Fruit fly (Drosophila melanogaster) whole organism, embryonic: ENCODE results near the gene CAH6.

ENCODE experiments used
- Atf-2 ChIP-seq: fragments of 200-800 bp; sonication (Bioruptor generic); optimal IDR thresholded peaks from 2 replicates; lab custom pipeline; 2016; ENCODE audit warnings: missing biosample characterization, missing genetic modification characterization
- Atf3 ChIP-seq: fragments of 200-800 bp; sonication (Bioruptor generic); optimal IDR thresholded peaks from 3 replicates; lab custom pipeline; 2016; ENCODE audit warnings: missing biosample characterization, missing genetic modification characterization
- CG10959 ChIP-seq: fragments of 200-800 bp; sonication (Bioruptor generic); IDR thresholded peaks from 2 replicates; pipeline ENCODE4 v1.3.6; 2022; ENCODE audit warnings: missing biosample characterization, missing genetic modification characterization
- CG11398 ChIP-seq: fragments of 200-800 bp; sonication (Bioruptor generic); optimal IDR thresholded peaks from 2 replicates; lab custom pipeline; 2016; ENCODE audit warnings: missing biosample characterization, missing genetic modification characterization
- CG11696 ChIP-seq: fragments of 200-800 bp; sonication (Bioruptor generic); IDR thresholded peaks from 2 replicates; pipeline ENCODE4 v1.3.6; 2022; ENCODE audit warnings: missing biosample characterization, missing genetic modification characterization
- CG12659 ChIP-seq: fragments of 200-800 bp; sonication (Bioruptor generic); optimal IDR thresholded peaks from 3 replicates; lab custom pipeline; 2017; ENCODE audit warnings: mild to moderate bottlenecking, missing biosample characterization, missing genetic modification reagents, missing genetic modification characterization
- CG14965 ChIP-seq: fragments of 200-800 bp; sonication (Bioruptor generic); optimal IDR thresholded peaks from 2 replicates; lab custom pipeline; 2016; ENCODE audit warnings: missing biosample characterization, missing genetic modification characterization, borderline replicate concordance
- CG17186 ChIP-seq: fragments of 200-800 bp; sonication (Bioruptor generic); optimal IDR thresholded peaks from 3 replicates; lab custom pipeline; 2017; ENCODE audit warnings: missing biosample characterization, missing genetic modification reagents, missing genetic modification characterization
- CG30020 ChIP-seq: fragments of 200-800 bp; optimal IDR thresholded peaks from 2 replicates; lab custom pipeline; 2019; ENCODE audit warnings: missing biosample characterization, mild to moderate bottlenecking, missing genetic modification characterization, moderate library complexity
- CG3163 ChIP-seq: fragments of 200-800 bp; sonication (Bioruptor generic); optimal IDR thresholded peaks from 3 replicates; lab custom pipeline; 2016; ENCODE audit warnings: missing biosample characterization, missing genetic modification characterization
- CG34422 ChIP-seq: fragments of 200-800 bp; sonication (Bioruptor generic); IDR thresholded peaks from 3 replicates; pipeline ENCODE4 v1.3.6; 2022; ENCODE audit warnings: missing biosample characterization, missing genetic modification characterization
- CG4282 ChIP-seq: fragments of 200-800 bp; sonication (Bioruptor generic); optimal IDR thresholded peaks from 2 replicates; lab custom pipeline; 2016; ENCODE audit warnings: missing biosample characterization, missing genetic modification characterization
- CG6272 ChIP-seq: fragments of 200-800 bp; sonication (Bioruptor generic); IDR thresholded peaks from 2 replicates; pipeline ENCODE4 v1.3.6; 2022; ENCODE audit warnings: missing biosample characterization, missing genetic modification characterization
- CG6854 ChIP-seq: fragments of 200-800 bp; sonication (Bioruptor generic); optimal IDR thresholded peaks from 3 replicates; lab custom pipeline; 2017; ENCODE audit warnings: missing biosample characterization, mild to moderate bottlenecking, missing genetic modification characterization
- CG7745 ChIP-seq: fragments of 200-800 bp; sonication (Bioruptor generic); optimal IDR thresholded peaks from 2 replicates; lab custom pipeline; 2018; ENCODE audit warnings: missing biosample characterization, mild to moderate bottlenecking, missing genetic modification characterization, moderate library complexity
- CG7786 ChIP-seq: fragments of 200-800 bp; sonication (Bioruptor generic); optimal IDR thresholded peaks from 2 replicates; lab custom pipeline; 2016; ENCODE audit warnings: missing biosample characterization, missing genetic modification characterization
- CG8765 ChIP-seq: fragments of 200-800 bp; sonication (Bioruptor generic); IDR thresholded peaks from 2 replicates; pipeline ENCODE4 v1.3.6; 2022; ENCODE audit warnings: missing biosample characterization, missing genetic modification characterization
- CG8944 ChIP-seq: fragments of 200-800 bp; sonication (Bioruptor generic); optimal IDR thresholded peaks from 3 replicates; lab custom pipeline; 2016; ENCODE audit warnings: missing biosample characterization, missing genetic modification characterization
- Doc2 ChIP-seq: fragments of 200-800 bp; sonication (Bioruptor generic); IDR thresholded peaks from 2 replicates; pipeline ENCODE4 v1.3.6; 2022; ENCODE audit warnings: missing biosample characterization, missing genetic modification characterization
- Dp ChIP-seq: fragments of 200-800 bp; sonication (Bioruptor generic); optimal IDR thresholded peaks from 2 replicates; lab custom pipeline; 2018; ENCODE audit warnings: missing biosample characterization, mild to moderate bottlenecking, missing genetic modification characterization, moderate library complexity
- ERR ChIP-seq: fragments of 200-800 bp; sonication (Bioruptor generic); optimal IDR thresholded peaks from 2 replicates; lab custom pipeline; 2016; ENCODE audit warnings: missing biosample characterization, missing genetic modification characterization
- Ets65A ChIP-seq: fragments of 200-800 bp; sonication (Bioruptor generic); peaks from one replicate; lab custom pipeline; 2016; ENCODE audit warnings: missing biosample characterization, missing genetic modification characterization
- MBD-R2 ChIP-seq: fragments of 200-800 bp; sonication (Bioruptor generic); IDR thresholded peaks from 2 replicates; pipeline ENCODE4 v1.3.6; 2022; ENCODE audit warnings: missing biosample characterization, missing genetic modification characterization
- MESR4 ChIP-seq: fragments of 200-800 bp; sonication (Bioruptor generic); optimal IDR thresholded peaks from 2 replicates; lab custom pipeline; 2018; ENCODE audit warnings: missing biosample characterization, mild to moderate bottlenecking, missing genetic modification characterization, moderate library complexity
- NC2β ChIP-seq: fragments of 200-800 bp; sonication (Bioruptor generic); optimal IDR thresholded peaks from 2 replicates; lab custom pipeline; 2016; ENCODE audit warnings: missing biosample characterization, missing genetic modification characterization
- NfI ChIP-seq: fragments of 200-800 bp; sonication (Bioruptor generic); optimal IDR thresholded peaks from 3 replicates; lab custom pipeline; 2018; ENCODE audit warnings: missing biosample characterization, mild to moderate bottlenecking, missing genetic modification characterization, moderate library complexity
- Optix ChIP-seq: fragments of 200-800 bp; sonication (Bioruptor generic); IDR thresholded peaks from 3 replicates; pipeline ENCODE4 v1.3.6; 2022; ENCODE audit warnings: missing biosample characterization, missing genetic modification characterization
- Rx ChIP-seq: fragments of 200-800 bp; sonication (Bioruptor generic); IDR thresholded peaks from 2 replicates; pipeline ENCODE4 v1.3.6; 2022; ENCODE audit warnings: missing biosample characterization, missing genetic modification characterization
- Sin3A ChIP-seq: fragments of >200 bp; optimal IDR thresholded peaks from 2 replicates; lab custom pipeline; 2018
- Sox102F ChIP-seq: fragments of 200-800 bp; sonication (Bioruptor generic); optimal IDR thresholded peaks from 2 replicates; lab custom pipeline; 2018; ENCODE audit warnings: missing biosample characterization, mild to moderate bottlenecking, missing genetic modification characterization, moderate library complexity
- Sry-δ ChIP-seq: fragments of 200-800 bp; sonication (Bioruptor generic); optimal IDR thresholded peaks from 2 replicates; lab custom pipeline; 2016; ENCODE audit warnings: missing biosample characterization, missing genetic modification characterization
- Vsx1 ChIP-seq: fragments of 200-800 bp; sonication (Bioruptor generic); optimal IDR thresholded peaks from 2 replicates; lab custom pipeline; 2017; ENCODE audit warnings: missing biosample characterization, mild to moderate bottlenecking, missing genetic modification characterization, missing genetic modification reagents
- bbx ChIP-seq: fragments of 200-800 bp; sonication (Bioruptor generic); IDR thresholded peaks from 2 replicates; pipeline ENCODE4 v1.3.6; 2022; ENCODE audit warnings: missing biosample characterization, missing genetic modification characterization; ENCODE audit not compliant: partially characterized antibody
- bsh ChIP-seq, 2 experiments: fragments of 200-800 bp; sonication (Bioruptor generic); optimal IDR thresholded peaks; 2 replicates each; lab custom pipeline; 2017 to 2018; ENCODE audit warnings: mild to moderate bottlenecking in 2 of 2, missing biosample characterization in 2 of 2, missing genetic modification characterization in 2 of 2, moderate library complexity in 1 of 2
- btn ChIP-seq: fragments of 200-800 bp; sonication (Bioruptor generic); optimal IDR thresholded peaks from 2 replicates; lab custom pipeline; 2016; ENCODE audit warnings: missing biosample characterization, missing genetic modification characterization
- chm ChIP-seq: fragments of 200-800 bp; sonication (Bioruptor generic); IDR thresholded peaks from 2 replicates; pipeline ENCODE4 v1.3.6; 2022; ENCODE audit warnings: missing biosample characterization, missing genetic modification characterization
- ci ChIP-seq: fragments of 200-800 bp; sonication (Bioruptor generic); IDR thresholded peaks from 3 replicates; pipeline ENCODE4 v1.3.6; 2022; ENCODE audit warnings: missing biosample characterization, missing genetic modification characterization
- dan ChIP-seq: fragments of 200-800 bp; sonication (Bioruptor generic); IDR thresholded peaks from 2 replicates; pipeline ENCODE4 v1.3.6; 2022; ENCODE audit warnings: missing biosample characterization, missing genetic modification characterization
- dimm ChIP-seq: fragments of 200-800 bp; sonication (Bioruptor generic); IDR thresholded peaks from 2 replicates; pipeline ENCODE4 v1.3.6; 2022; ENCODE audit warnings: missing biosample characterization, missing genetic modification characterization
- dmrt11E ChIP-seq: fragments of 200-800 bp; sonication (Bioruptor generic); optimal IDR thresholded peaks from 3 replicates; lab custom pipeline; 2018; ENCODE audit warnings: missing biosample characterization, mild to moderate bottlenecking, missing genetic modification characterization, moderate library complexity
- hbn ChIP-seq: fragments of 200-800 bp; sonication (Bioruptor generic); IDR thresholded peaks from 2 replicates; pipeline ENCODE4 v1.3.6; 2022; ENCODE audit warnings: missing biosample characterization, missing genetic modification characterization; ENCODE audit not compliant: partially characterized antibody
- inv ChIP-seq: fragments of 200-800 bp; sonication (Bioruptor generic); IDR thresholded peaks from 2 replicates; pipeline ENCODE4 v1.3.6; 2022; ENCODE audit warnings: missing biosample characterization, missing genetic modification characterization; ENCODE audit not compliant: partially characterized antibody
- lbe ChIP-seq: fragments of 200-800 bp; sonication (Bioruptor generic); optimal IDR thresholded peaks from 2 replicates; lab custom pipeline; 2016; ENCODE audit warnings: missing biosample characterization, mild to moderate bottlenecking, missing genetic modification characterization
- psq ChIP-seq: fragments of 200-800 bp; sonication (Bioruptor generic); optimal IDR thresholded peaks from 2 replicates; lab custom pipeline; 2017; ENCODE audit warnings: missing biosample characterization, missing genetic modification characterization
- schlank ChIP-seq: fragments of 200-800 bp; sonication (Bioruptor generic); optimal IDR thresholded peaks from 2 replicates; lab custom pipeline; 2018; ENCODE audit warnings: missing biosample characterization, mild to moderate bottlenecking, missing genetic modification characterization
- sd ChIP-seq: fragments of 200-800 bp; sonication (Bioruptor generic); optimal IDR thresholded peaks from 3 replicates; lab custom pipeline; 2018; ENCODE audit warnings: missing biosample characterization, mild to moderate bottlenecking, missing genetic modification characterization, moderate library complexity
- so ChIP-seq: fragments of 200-800 bp; sonication (Bioruptor generic); IDR thresholded peaks from 3 replicates; pipeline ENCODE4 v1.3.6; 2022; ENCODE audit warnings: missing biosample characterization, missing genetic modification characterization
- stwl ChIP-seq: fragments of 200-800 bp; sonication (Bioruptor generic); optimal IDR thresholded peaks from 3 replicates; lab custom pipeline; 2018; ENCODE audit warnings: missing biosample characterization, mild to moderate bottlenecking, missing genetic modification characterization, moderate library complexity
- tgo ChIP-seq: fragments of 200-800 bp; sonication (Bioruptor generic); IDR thresholded peaks from 3 replicates; pipeline ENCODE4 v1.3.6; 2022; ENCODE audit warnings: missing biosample characterization, missing genetic modification characterization
- tup ChIP-seq: fragments of 200-800 bp; sonication (Bioruptor generic); optimal IDR thresholded peaks from 2 replicates; lab custom pipeline; 2016; ENCODE audit warnings: missing biosample characterization, mild to moderate bottlenecking, missing genetic modification characterization, moderate library complexity

CAH6 gene

DNA sequence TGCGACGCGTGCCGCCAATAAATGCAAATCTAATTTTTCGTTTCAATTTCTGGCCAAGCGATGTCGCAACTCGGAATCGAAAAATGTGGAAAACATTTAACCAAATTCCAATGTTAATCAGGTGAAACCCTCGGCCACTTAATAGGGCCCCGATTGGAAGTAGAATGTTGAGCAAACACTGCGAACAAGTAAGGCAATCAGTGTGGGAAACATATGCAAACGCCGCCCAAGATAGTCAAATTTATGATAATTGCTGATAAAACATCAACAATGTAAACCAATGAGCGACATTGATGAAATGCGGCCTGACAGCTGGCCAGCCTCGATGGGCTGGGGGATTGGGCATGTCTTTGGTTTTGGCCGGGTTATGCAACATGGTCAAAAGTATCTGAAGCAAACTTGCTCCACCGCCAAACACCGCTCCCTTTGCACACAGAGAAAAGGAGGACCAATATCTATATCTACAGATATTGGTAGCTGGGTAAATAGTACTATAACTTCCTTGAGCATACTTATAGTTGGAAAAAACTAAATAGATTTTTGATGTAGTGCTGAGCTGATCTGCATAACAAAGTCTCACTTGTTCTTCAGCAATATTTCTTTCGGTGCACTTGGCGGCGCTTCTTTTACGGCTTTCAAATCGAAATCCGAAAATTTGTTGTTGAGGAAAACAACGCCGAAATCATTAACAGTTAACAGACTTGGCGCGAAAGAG lies 10.0 kb upstream of the CAH6 start (continued):
- TF ChIP-seq dan (GFP tag; lab: Robert Waterston, UW): no peak
- no peak for TF ChIP-seq MESR4 (GFP tag; lab: Kevin White, UChicago)
- TF ChIP-seq ERR (GFP tag; lab: Kevin White, UChicago): peak; percentile 4
- TF ChIP-seq sd (tag; lab: Kevin White, UChicago): peak; percentile 86
- no peak for TF ChIP-seq CG17186 (GFP tag; lab: Kevin White, UChicago)
- TF ChIP-seq Dp (GFP tag; lab: Kevin White, UChicago): no peak
- TF ChIP-seq stwl: no peak
- no peak for TF ChIP-seq Doc2 (GFP tag; lab: Robert Waterston, UW)
- TF ChIP-seq CG11398 (GFP tag; lab: Kevin White, UChicago): peak; percentile 58
- TF ChIP-seq CG8944 (GFP tag; lab: Kevin White, UChicago): peak; percentile 70
- peak; percentile 55 for TF ChIP-seq Atf3 (GFP tag; lab: Kevin White, UChicago)
- TF ChIP-seq CG6854 (GFP tag; lab: Kevin White, UChicago): peak; percentile 44
- peak; percentile 58; the same call in 1 of the 3 replicates for TF ChIP-seq Optix (GFP tag; lab: Robert Waterston, UW)
- TF ChIP-seq chm: peak; percentile 66
- TF ChIP-seq psq (GFP tag; lab: Kevin White, UChicago): peak; percentile 32
- peak; percentile 85 for TF ChIP-seq Sox102F (GFP tag; lab: Kevin White, UChicago)
- TF ChIP-seq dimm (GFP tag; lab: Robert Waterston, UW): peak; percentile 58
- TF ChIP-seq Ets65A (GFP tag; lab: Kevin White, UChicago): peak; percentile 92
- TF ChIP-seq CG6272 (GFP tag; lab: Robert Waterston, UW): peak; percentile 67
- peak; percentile 1 for TF ChIP-seq tup (GFP tag; lab: Kevin White, UChicago)
- TF ChIP-seq MBD-R2 (GFP tag; lab: Robert Waterston, UW): no peak
- TF ChIP-seq CG4282 (GFP tag; lab: Kevin White, UChicago): peak; percentile 29
- peak; percentile 42 for TF ChIP-seq CG7786 (GFP tag; lab: Kevin White, UChicago)
- TF ChIP-seq CG34422: peak; percentile 82
- peak; percentile 89 for TF ChIP-seq ci (GFP tag; lab: Robert Waterston, UW)
- TF ChIP-seq Vsx1: peak; percentile 39
- TF ChIP-seq NfI: peak; percentile 46
- TF ChIP-seq CG14965 (GFP tag; lab: Kevin White, UChicago): no peak
- TF ChIP-seq schlank (tag; lab: Kevin White, UChicago): no peak
- peak; percentile 64; the same call in 1 of the 3 replicates for TF ChIP-seq so (GFP tag; lab: Robert Waterston, UW)
- peak; percentile 14 for TF ChIP-seq Atf-2 (GFP tag; lab: Kevin White, UChicago)
- TF ChIP-seq CG10959: peak; percentile 30; the same call in 1 of the 2 replicates
- TF ChIP-seq lbe (GFP tag; lab: Kevin White, UChicago): no peak
- no peak for TF ChIP-seq inv (GFP tag; lab: Robert Waterston, UW)
- TF ChIP-seq tgo: peak; percentile 81
- peak; percentile 27 for TF ChIP-seq NC2β (GFP tag; lab: Kevin White, UChicago)
- TF ChIP-seq CG3163 (GFP tag; lab: Kevin White, UChicago): peak; percentile 8
- no peak for TF ChIP-seq hbn
- TF ChIP-seq btn (GFP tag; lab: Kevin White, UChicago): peak; percentile 66
- no peak for TF ChIP-seq Sin3A (lab: Kevin White, UChicago)
- TF ChIP-seq Sry-δ (GFP tag; lab: Kevin White, UChicago): peak; percentile 20
- TF ChIP-seq bsh (GFP tag; optimal IDR thresholded peaks at IDR 0.05; lab: Kevin White, UChicago): peak in 1 of 2 experiments; percentile 88
- TF ChIP-seq bbx (GFP tag; lab: Robert Waterston, UW): no peak
- peak; percentile 68 for TF ChIP-seq CG12659 (GFP tag; lab: Kevin White, UChicago)
- TF ChIP-seq Rx (GFP tag; lab: Robert Waterston, UW): peak; percentile 81
- TF ChIP-seq CG8765 (GFP tag; lab: Robert Waterston, UW): no peak
- peak; percentile 28 for TF ChIP-seq CG30020 (tag; lab: Kevin White, UChicago)
- TF ChIP-seq CG7745 (tag; lab: Kevin White, UChicago): no peak
- TF ChIP-seq CG11696 (GFP tag; lab: Robert Waterston, UW): 0 out of 2 replicates have a peak, but pooled peaks have one; percentile 31
- TF ChIP-seq dmrt11E (tag; lab: Kevin White, UChicago): no peak
